Fruit fly (Drosophila melanogaster) whole organism, wandering third instar larva: Measurements from ENCODE around the gene Spase25.

Source experiments
- Abd-B ChIP-seq: fragments of >200 bp; optimal IDR thresholded peaks from 2 replicates; lab custom pipeline; 2017; ENCODE audit warnings: missing biosample characterization, missing genetic modification characterization
- CG32264 ChIP-seq: fragments of 200-800 bp; sonication (Bioruptor generic); optimal IDR thresholded peaks from 2 replicates; lab custom pipeline; 2016; ENCODE audit warnings: missing biosample characterization, missing genetic modification characterization
- CG9705 ChIP-seq: fragments of 200-800 bp; sonication (Bioruptor generic); optimal IDR thresholded peaks from 2 replicates; lab custom pipeline; 2018; ENCODE audit warnings: missing biosample characterization, mild to moderate bottlenecking, missing genetic modification characterization
- CrebA ChIP-seq: fragments of 200-800 bp; sonication (Bioruptor generic); optimal IDR thresholded peaks from 2 replicates; lab custom pipeline; 2016; ENCODE audit warnings: missing biosample characterization, mild to moderate bottlenecking, missing genetic modification characterization, borderline replicate concordance
- Dfd ChIP-seq: fragments of >200 bp; optimal IDR thresholded peaks from 2 replicates; lab custom pipeline; 2017; ENCODE audit warnings: missing biosample characterization, missing genetic modification characterization
- Dif ChIP-seq: fragments of 200-275, 200-300 bp; sonication (Bioruptor generic); optimal IDR thresholded peaks from 2 replicates; lab custom pipeline; 2018; ENCODE audit warnings: missing biosample characterization, missing genetic modification characterization; ENCODE audit not compliant: partially characterized antibody
- GATAd ChIP-seq: sonication (Bioruptor generic); optimal IDR thresholded peaks from 2 replicates; lab custom pipeline; 2016; ENCODE audit warnings: missing biosample characterization, missing genetic modification characterization
- HLH106 ChIP-seq: fragments of 200-800 bp; optimal IDR thresholded peaks from 3 replicates; lab custom pipeline; 2019; ENCODE audit warnings: missing biosample characterization, mild to moderate bottlenecking, missing genetic modification characterization, moderate library complexity
- Hnf4 ChIP-seq: fragments of 200-800 bp; sonication (Bioruptor generic); optimal IDR thresholded peaks from 2 replicates; lab custom pipeline; 2016; ENCODE audit warnings: missing biosample characterization, mild to moderate bottlenecking, missing genetic modification characterization
- Hr78 ChIP-seq: fragments of >200 bp; optimal IDR thresholded peaks from 2 replicates; lab custom pipeline; 2017; ENCODE audit warnings: missing biosample characterization, missing genetic modification characterization
- Hr83 ChIP-seq: fragments of 200-300 bp; sonication (Bioruptor generic); optimal IDR thresholded peaks from 2 replicates; lab custom pipeline; 2016; ENCODE audit warnings: missing biosample characterization, mild to moderate bottlenecking, missing genetic modification characterization, moderate library complexity; ENCODE audit not compliant: poor library complexity, severe bottlenecking
- Jra ChIP-seq: sonication (Bioruptor generic); optimal IDR thresholded peaks from 2 replicates; lab custom pipeline; 2016; ENCODE audit warnings: missing biosample characterization, missing genetic modification characterization
- Mio ChIP-seq: sonication (Bioruptor generic); optimal IDR thresholded peaks from 2 replicates; lab custom pipeline; 2016; ENCODE audit warnings: missing biosample characterization, missing genetic modification characterization
- Myc ChIP-seq: fragments of >200 bp; optimal IDR thresholded peaks from 2 replicates; lab custom pipeline; 2017
- N ChIP-seq: fragments of >200 bp; optimal IDR thresholded peaks from 2 replicates; lab custom pipeline; 2018; ENCODE audit warnings: missing biosample characterization, missing external identifiers, missing genetic modification characterization
- OdsH ChIP-seq: fragments of 200-800 bp; sonication (Bioruptor generic); optimal IDR thresholded peaks from 2 replicates; lab custom pipeline; 2016; ENCODE audit warnings: missing biosample characterization, mild to moderate bottlenecking, missing genetic modification characterization
- Rel ChIP-seq, 2 experiments: fragments of 200-800 bp; sonication (Bioruptor generic) in 1 of 2; optimal IDR thresholded peaks; 2 replicates in 1 of 2; 3 replicates in 1 of 2; lab custom pipeline; 2016 to 2019; ENCODE audit warnings: mild to moderate bottlenecking in 2 of 2, missing biosample characterization in 2 of 2, missing genetic modification characterization in 2 of 2, moderate library complexity in 1 of 2
- Sp1 ChIP-seq: fragments of 200-800 bp; sonication (Bioruptor generic); optimal IDR thresholded peaks from 3 replicates; lab custom pipeline; 2019; ENCODE audit warnings: missing biosample characterization, mild to moderate bottlenecking, missing genetic modification characterization, moderate library complexity
- Vsx2 ChIP-seq: fragments of 200-300, 225-300 bp; sonication (Bioruptor generic); optimal IDR thresholded peaks from 2 replicates; lab custom pipeline; 2018; ENCODE audit warnings: missing biosample characterization, missing genetic modification characterization; ENCODE audit not compliant: partially characterized antibody
- br ChIP-seq: fragments of 200-800 bp; sonication (Bioruptor generic); optimal IDR thresholded peaks from 2 replicates; lab custom pipeline; 2016; ENCODE audit warnings: missing biosample characterization, missing genetic modification characterization
- brk ChIP-seq: fragments of 200-800 bp; sonication (Bioruptor generic); optimal IDR thresholded peaks from 2 replicates; lab custom pipeline; 2016; ENCODE audit warnings: missing biosample characterization, mild to moderate bottlenecking, missing genetic modification characterization
- dl ChIP-seq, 2 experiments: fragments of 175-275, 200-275 bp in 1 of 2; fragments of 200-275 bp in 1 of 2; sonication (Bioruptor generic); optimal IDR thresholded peaks; lab custom pipeline; 2018; ENCODE audit warnings: mild to moderate bottlenecking in 2 of 2, missing biosample characterization in 2 of 2, missing genetic modification characterization in 2 of 2, moderate library complexity in 2 of 2; ENCODE audit not compliant: partially characterized antibody in 2 of 2, insufficient read depth in 1 of 2
- dmrt93B ChIP-seq: fragments of 200-800 bp; sonication (Bioruptor generic); optimal IDR thresholded peaks from 2 replicates; lab custom pipeline; 2018; ENCODE audit warnings: missing biosample characterization, mild to moderate bottlenecking, missing genetic modification characterization
- dsf ChIP-seq: sonication (Bioruptor generic); optimal IDR thresholded peaks from 2 replicates; lab custom pipeline; 2016; ENCODE audit warnings: missing biosample characterization, missing genetic modification characterization, borderline replicate concordance
- ey ChIP-seq: fragments of 200-800 bp; sonication (Bioruptor generic); optimal IDR thresholded peaks from 2 replicates; lab custom pipeline; 2016; ENCODE audit warnings: missing biosample characterization, missing genetic modification characterization
- foxo ChIP-seq, 2 experiments: fragments of 200-800 bp; sonication (Bioruptor generic); optimal IDR thresholded peaks; 2 replicates in 1 of 2; 3 replicates in 1 of 2; lab custom pipeline; 2016 to 2017; ENCODE audit warnings: missing biosample characterization in 2 of 2, missing genetic modification characterization in 2 of 2
- fru ChIP-seq: fragments of 200-800 bp; sonication (Bioruptor generic); optimal IDR thresholded peaks from 3 replicates; lab custom pipeline; 2016; ENCODE audit warnings: missing biosample characterization, mild to moderate bottlenecking, missing genetic modification characterization
- h ChIP-seq: fragments of 200-800 bp; sonication (Bioruptor generic); optimal IDR thresholded peaks from 3 replicates; lab custom pipeline; 2016; ENCODE audit warnings: missing biosample characterization, mild to moderate bottlenecking, missing genetic modification characterization
- jim ChIP-seq: fragments of 175-275, 200-325 bp; sonication (Bioruptor generic); optimal IDR thresholded peaks from 2 replicates; lab custom pipeline; 2016; ENCODE audit warnings: missing biosample characterization, mild to moderate bottlenecking, missing genetic modification characterization
- lola ChIP-seq: fragments of >200 bp; optimal IDR thresholded peaks from 2 replicates; lab custom pipeline; 2017; ENCODE audit warnings: missing biosample characterization, missing genetic modification characterization
- pan ChIP-seq: fragments of >200 bp; optimal IDR thresholded peaks from 2 replicates; lab custom pipeline; 2017
- psq ChIP-seq: fragments of 200-800 bp; sonication (Bioruptor generic); optimal IDR thresholded peaks from 3 replicates; lab custom pipeline; 2017; ENCODE audit warnings: missing biosample characterization, mild to moderate bottlenecking, missing genetic modification characterization, moderate library complexity
- rgr ChIP-seq: fragments of 200-800 bp; sonication (Bioruptor generic); optimal IDR thresholded peaks from 3 replicates; lab custom pipeline; 2016; ENCODE audit warnings: missing biosample characterization, mild to moderate bottlenecking, missing genetic modification characterization
- sage ChIP-seq: fragments of 200-800 bp; sonication (Bioruptor generic); optimal IDR thresholded peaks from 2 replicates; lab custom pipeline; 2016; ENCODE audit warnings: missing biosample characterization, mild to moderate bottlenecking, missing genetic modification characterization
- sv ChIP-seq: fragments of 200-800 bp; sonication (Bioruptor generic); optimal IDR thresholded peaks from 3 replicates; lab custom pipeline; 2016; ENCODE audit warnings: missing biosample characterization, missing genetic modification characterization
- tai ChIP-seq: sonication (Bioruptor generic); optimal IDR thresholded peaks from 2 replicates; lab custom pipeline; 2016; ENCODE audit warnings: missing biosample characterization, missing genetic modification characterization
- usp ChIP-seq: fragments of >200 bp; optimal IDR thresholded peaks from 2 replicates; lab custom pipeline; 2017; ENCODE audit warnings: missing biosample characterization, missing genetic modification characterization
- woc ChIP-seq: sonication (Bioruptor generic); optimal IDR thresholded peaks from 2 replicates; lab custom pipeline; 2016; ENCODE audit warnings: missing biosample characterization, mild to moderate bottlenecking, missing genetic modification characterization

Spase25 gene

dm6 chrX:11446792-11447405 is 38.2 kb upstream of the Spase25 start:
- TF ChIP-seq pan (no peak), Sp1 (GFP tag; lab: Kevin White, UChicago) (peak; percentile 63), Mio (GFP tag; lab: Kevin White, UChicago) (peak; percentile 51), Dif (GFP tag; lab: Kevin White, UChicago) (no peak), Hr78 (GFP tag; lab: Kevin White, UChicago) (no peak), N (GFP tag; lab: Kevin White, UChicago) (peak; percentile 30), Vsx2 (GFP tag; lab: Kevin White, UChicago) (no peak), CG32264 (GFP tag; lab: Kevin White, UChicago) (peak; percentile 61), HLH106 (tag; lab: Kevin White, UChicago) (peak; percentile 82), Hnf4 (GFP tag; lab: Kevin White, UChicago) (peak; percentile 69), woc (GFP tag; lab: Kevin White, UChicago) (peak; percentile 71), fru (GFP tag; lab: Kevin White, UChicago) (peak; percentile 82), foxo (GFP tag; optimal IDR thresholded peaks at IDR 0.05; lab: Kevin White, UChicago) (peak; percentile 33 to 85), brk (peak; percentile 35), lola (GFP tag; lab: Kevin White, UChicago) (no peak), Rel (GFP tag; optimal IDR thresholded peaks at IDR 0.05; lab: Kevin White, UChicago) (no peak), Rel (tag; optimal IDR thresholded peaks at IDR 0.05; lab: Kevin White, UChicago) (no peak), br (GFP tag; lab: Kevin White, UChicago) (peak; percentile 84), psq (GFP tag; lab: Kevin White, UChicago) (peak; percentile 71), dmrt93B (peak; percentile 60), OdsH (GFP tag; lab: Kevin White, UChicago) (peak; percentile 81), Dfd (GFP tag; lab: Kevin White, UChicago) (no peak), Abd-B (GFP tag; lab: Kevin White, UChicago) (no peak), Myc (lab: Kevin White, UChicago) (peak; percentile 77), jim (no peak), usp (GFP tag; lab: Kevin White, UChicago) (no peak), sv (peak; percentile 81), CrebA (GFP tag; lab: Kevin White, UChicago) (peak; percentile 6), ey (GFP tag; lab: Kevin White, UChicago) (peak; percentile 90), Jra (peak; percentile 53), Hr83 (GFP tag; lab: Kevin White, UChicago) (peak; percentile 70), sage (GFP tag; lab: Kevin White, UChicago) (no peak), dl (GFP tag; optimal IDR thresholded peaks at IDR 0.05; lab: Kevin White, UChicago; ENCODE audit: insufficient read depth in 1 of 2, partially characterized antibody in 2 of 2) (no peak), CG9705 (GFP tag; lab: Kevin White, UChicago) (peak; percentile 28), rgr (GFP tag; lab: Kevin White, UChicago) (peak; percentile 90), dsf (GFP tag; lab: Kevin White, UChicago) (no peak), h (GFP tag; lab: Kevin White, UChicago) (peak; percentile 86), tai (GFP tag; lab: Kevin White, UChicago) (peak; percentile 2), GATAd (GFP tag; lab: Kevin White, UChicago) (peak; percentile 27)

- no peak for TF ChIP-seq pan
- no peak for TF ChIP-seq Rel (GFP tag; optimal IDR thresholded peaks at IDR 0.05; lab: Kevin White, UChicago)
- TF ChIP-seq Rel (tag; optimal IDR thresholded peaks at IDR 0.05; lab: Kevin White, UChicago) = peak; percentile 57
- TF ChIP-seq, all 38 proteins: peak for 1
Measured at dm6 chrX:11448637-11449036, 36.4 kb upstream of the Spase25 start.
